Fruit fly (Drosophila melanogaster) whole organism, embryonic: ENCODE measurements around the gene rno.
A peak's percentile ranks its signal among the peaks of the same experiment; 100 is the strongest.

Experiments used
- CG10209 ChIP-seq: fragments of 200-800 bp; sonication (Bioruptor generic); optimal IDR thresholded peaks from 3 replicates; lab custom pipeline; 2017; ENCODE audit warnings: missing biosample characterization, mild to moderate bottlenecking, missing genetic modification characterization, missing genetic modification reagents
- CG10274 ChIP-seq: fragments of 200-800 bp; sonication (Bioruptor generic); optimal IDR thresholded peaks from 3 replicates; lab custom pipeline; 2017; ENCODE audit warnings: missing biosample characterization, mild to moderate bottlenecking, missing genetic modification characterization
- CG10321 ChIP-seq: fragments of 200-800 bp; sonication (Bioruptor generic); IDR thresholded peaks from 2 replicates; pipeline ENCODE4 v1.3.6; 2022; ENCODE audit warnings: missing biosample characterization, missing genetic modification characterization
- CG11504 ChIP-seq: fragments of 200-800 bp; sonication (Bioruptor generic); optimal IDR thresholded peaks from 3 replicates; lab custom pipeline; 2019; ENCODE audit warnings: missing biosample characterization, mild to moderate bottlenecking, missing genetic modification characterization, moderate library complexity
- CG11560 ChIP-seq: fragments of 200-800 bp; sonication (Bioruptor generic); IDR thresholded peaks from 3 replicates; pipeline ENCODE4 v1.3.6; 2022; ENCODE audit warnings: missing biosample characterization, missing genetic modification characterization
- CG12104 ChIP-seq: fragments of 200-800 bp; sonication (Bioruptor generic); optimal IDR thresholded peaks from 3 replicates; lab custom pipeline; 2016; ENCODE audit warnings: missing biosample characterization, missing genetic modification characterization
- CG13894 ChIP-seq: fragments of 200-800 bp; sonication (Bioruptor generic); optimal IDR thresholded peaks from 3 replicates; lab custom pipeline; 2018; ENCODE audit warnings: missing biosample characterization, mild to moderate bottlenecking, missing genetic modification characterization, moderate library complexity
- CG15269 ChIP-seq: fragments of 200-800 bp; sonication (Bioruptor generic); optimal IDR thresholded peaks from 2 replicates; lab custom pipeline; 2018; ENCODE audit warnings: missing biosample characterization, mild to moderate bottlenecking, missing genetic modification characterization, moderate library complexity
- CG1529 ChIP-seq: fragments of 200-800 bp; sonication (Bioruptor generic); optimal IDR thresholded peaks from 3 replicates; lab custom pipeline; 2018; ENCODE audit warnings: missing biosample characterization, missing genetic modification characterization
- CG15601 ChIP-seq: fragments of 200-800 bp; sonication (Bioruptor generic); optimal IDR thresholded peaks from 3 replicates; lab custom pipeline; 2019; ENCODE audit warnings: missing biosample characterization, mild to moderate bottlenecking, missing genetic modification characterization, moderate library complexity
- CG17359 ChIP-seq: fragments of 200-800 bp; sonication (Bioruptor generic); optimal IDR thresholded peaks from 3 replicates; lab custom pipeline; 2018; ENCODE audit warnings: missing biosample characterization, mild to moderate bottlenecking, missing genetic modification characterization, moderate library complexity
- CG18764 ChIP-seq: fragments of 200-800 bp; sonication (Bioruptor generic); optimal IDR thresholded peaks from 3 replicates; lab custom pipeline; 2016; ENCODE audit warnings: missing biosample characterization, missing genetic modification characterization
- CG31365 ChIP-seq: fragments of 200-800 bp; sonication (Bioruptor generic); optimal IDR thresholded peaks from 2 replicates; lab custom pipeline; 2018; ENCODE audit warnings: missing biosample characterization, mild to moderate bottlenecking, missing genetic modification characterization
- CG3847 ChIP-seq: fragments of 200-800 bp; sonication (Bioruptor generic); IDR thresholded peaks from 2 replicates; pipeline ENCODE4 v1.3.6; 2022; ENCODE audit warnings: missing biosample characterization, missing genetic modification characterization
- CG3995 ChIP-seq: fragments of 200-800 bp; sonication (Bioruptor generic); optimal IDR thresholded peaks from 3 replicates; lab custom pipeline; 2016; ENCODE audit warnings: missing biosample characterization, missing genetic modification characterization
- CG42726 ChIP-seq: fragments of 200-800 bp; sonication (Bioruptor generic); IDR thresholded peaks from 2 replicates; pipeline ENCODE4 v1.3.6; 2022; ENCODE audit warnings: missing biosample characterization, missing genetic modification characterization; ENCODE audit not compliant: partially characterized antibody
- CG6254 ChIP-seq: fragments of 200-800 bp; sonication (Bioruptor generic); optimal IDR thresholded peaks from 3 replicates; lab custom pipeline; 2017; ENCODE audit warnings: mild to moderate bottlenecking, missing biosample characterization, missing genetic modification reagents, missing genetic modification characterization
- CG6272 ChIP-seq: fragments of 200-800 bp; sonication (Bioruptor generic); IDR thresholded peaks from 2 replicates; pipeline ENCODE4 v1.3.6; 2022; ENCODE audit warnings: missing biosample characterization, missing genetic modification characterization
- CG7928 ChIP-seq: fragments of 200-800 bp; sonication (Bioruptor generic); optimal IDR thresholded peaks from 2 replicates; lab custom pipeline; 2017; ENCODE audit warnings: missing biosample characterization, mild to moderate bottlenecking, missing genetic modification characterization
- CG7963 ChIP-seq: fragments of 200-800 bp; sonication (Bioruptor generic); IDR thresholded peaks from 3 replicates; pipeline ENCODE4 v1.3.6; 2022; ENCODE audit warnings: missing biosample characterization, missing genetic modification characterization; ENCODE audit not compliant: partially characterized antibody
- CG8359 ChIP-seq: fragments of 200-800 bp; sonication (Bioruptor generic); optimal IDR thresholded peaks from 2 replicates; lab custom pipeline; 2017; ENCODE audit warnings: missing biosample characterization, mild to moderate bottlenecking, missing genetic modification characterization, borderline replicate concordance
- CG8924 ChIP-seq: fragments of 200-800 bp; optimal IDR thresholded peaks from 3 replicates; lab custom pipeline; 2019; ENCODE audit warnings: missing biosample characterization, mild to moderate bottlenecking, missing genetic modification characterization, moderate library complexity
- HLHmδ ChIP-seq: fragments of 200-800 bp; sonication (Bioruptor generic); optimal IDR thresholded peaks from 2 replicates; lab custom pipeline; 2018; ENCODE audit warnings: missing biosample characterization, mild to moderate bottlenecking, missing genetic modification characterization, moderate library complexity
- Hr3 ChIP-seq: fragments of 200-800 bp; sonication (Bioruptor generic); optimal IDR thresholded peaks from 3 replicates; lab custom pipeline; 2016; ENCODE audit warnings: missing biosample characterization, missing genetic modification characterization
- Oli ChIP-seq: fragments of 200-800 bp; sonication (Bioruptor generic); optimal IDR thresholded peaks from 2 replicates; lab custom pipeline; 2018; ENCODE audit warnings: missing biosample characterization, mild to moderate bottlenecking, missing genetic modification characterization, moderate library complexity
- Poxn ChIP-seq: fragments of 200-800 bp; sonication (Bioruptor generic); IDR thresholded peaks from 2 replicates; pipeline ENCODE4 v1.3.6; 2022; ENCODE audit warnings: missing biosample characterization, missing genetic modification characterization
- Spps ChIP-seq: fragments of 200-800 bp; sonication (Bioruptor generic); optimal IDR thresholded peaks from 2 replicates; lab custom pipeline; 2018; ENCODE audit warnings: missing biosample characterization, mild to moderate bottlenecking, missing genetic modification characterization
- bab2 ChIP-seq: fragments of 200-800 bp; sonication (Bioruptor generic); optimal IDR thresholded peaks from 2 replicates; lab custom pipeline; 2016; ENCODE audit warnings: missing biosample characterization, missing genetic modification characterization
- bbx ChIP-seq: fragments of 200-800 bp; sonication (Bioruptor generic); IDR thresholded peaks from 2 replicates; pipeline ENCODE4 v1.3.6; 2022; ENCODE audit warnings: missing biosample characterization, missing genetic modification characterization; ENCODE audit not compliant: partially characterized antibody
- bsh ChIP-seq, 2 experiments: fragments of 200-800 bp; sonication (Bioruptor generic); optimal IDR thresholded peaks; 2 replicates each; lab custom pipeline; 2017 to 2018; ENCODE audit warnings: mild to moderate bottlenecking in 2 of 2, missing biosample characterization in 2 of 2, missing genetic modification characterization in 2 of 2, moderate library complexity in 1 of 2
- cas ChIP-seq: fragments of 200-800 bp; sonication (Bioruptor generic); IDR thresholded peaks from 2 replicates; pipeline ENCODE4 v1.3.6; 2022; ENCODE audit warnings: missing biosample characterization, missing genetic modification characterization
- cato ChIP-seq: fragments of 200-800 bp; sonication (Bioruptor generic); optimal IDR thresholded peaks from 2 replicates; lab custom pipeline; 2016; ENCODE audit warnings: missing biosample characterization, missing genetic modification characterization, borderline replicate concordance
- cg ChIP-seq: fragments of 200-800 bp; sonication (Bioruptor generic); optimal IDR thresholded peaks from 3 replicates; lab custom pipeline; 2019; ENCODE audit warnings: missing biosample characterization, mild to moderate bottlenecking, missing genetic modification characterization, moderate library complexity
- crol ChIP-seq: fragments of 200-800 bp; sonication (Bioruptor generic); IDR thresholded peaks from 2 replicates; pipeline ENCODE4 v1.3.6; 2022; ENCODE audit warnings: missing biosample characterization, missing genetic modification characterization
- dati ChIP-seq: fragments of 200-800 bp; sonication (Bioruptor generic); IDR thresholded peaks from 2 replicates; pipeline ENCODE4 v1.3.6; 2022; ENCODE audit warnings: missing biosample characterization, missing genetic modification characterization
- dm ChIP-seq: fragments of 200-800 bp; sonication (Bioruptor generic); optimal IDR thresholded peaks from 3 replicates; lab custom pipeline; 2016; ENCODE audit warnings: missing biosample characterization, missing genetic modification characterization
- dpn ChIP-seq, 2 experiments: fragments of 200-800 bp; sonication (Bioruptor generic); optimal IDR thresholded peaks; 3 replicates each; lab custom pipeline; 2016; ENCODE audit warnings: missing biosample characterization in 2 of 2, missing genetic modification characterization in 2 of 2
- dysf ChIP-seq: fragments of 200-800 bp; sonication (Bioruptor generic); IDR thresholded peaks from 3 replicates; pipeline ENCODE4 v1.3.6; 2022; ENCODE audit warnings: missing biosample characterization, missing genetic modification characterization
- gem ChIP-seq: fragments of 200-800 bp; sonication (Bioruptor generic); optimal IDR thresholded peaks from 2 replicates; lab custom pipeline; 2019; ENCODE audit warnings: missing biosample characterization, mild to moderate bottlenecking, missing genetic modification characterization, moderate library complexity
- hth ChIP-seq: fragments of >200 bp; optimal IDR thresholded peaks from 2 replicates; lab custom pipeline; 2017; ENCODE audit warnings: inconsistent platforms
- ind ChIP-seq: fragments of 200-800 bp; sonication (Bioruptor generic); optimal IDR thresholded peaks from 3 replicates; lab custom pipeline; 2016; ENCODE audit warnings: missing biosample characterization, missing genetic modification characterization
- lmd ChIP-seq: fragments of 200-800 bp; sonication (Bioruptor generic); IDR thresholded peaks from 2 replicates; pipeline ENCODE4 v1.3.6; 2022; ENCODE audit warnings: missing biosample characterization, missing genetic modification characterization
- nerfin-1 ChIP-seq: fragments of 200-800 bp; sonication (Bioruptor generic); optimal IDR thresholded peaks from 3 replicates; lab custom pipeline; 2019; ENCODE audit warnings: missing biosample characterization, mild to moderate bottlenecking, missing genetic modification characterization, moderate library complexity
- onecut ChIP-seq: fragments of 200-800 bp; sonication (Bioruptor generic); IDR thresholded peaks from 2 replicates; pipeline ENCODE4 v1.3.6; 2022; ENCODE audit warnings: missing biosample characterization, missing genetic modification characterization
- p53 ChIP-seq: fragments of 200-800 bp; sonication (Bioruptor generic); optimal IDR thresholded peaks from 2 replicates; lab custom pipeline; 2016; ENCODE audit warnings: missing biosample characterization, missing genetic modification characterization
- trem ChIP-seq: fragments of 200-800 bp; optimal IDR thresholded peaks from 3 replicates; lab custom pipeline; 2019; ENCODE audit warnings: missing biosample characterization, mild to moderate bottlenecking, missing genetic modification characterization, moderate library complexity
- twi ChIP-seq: fragments of 200-800 bp; optimal IDR thresholded peaks from 2 replicates; lab custom pipeline; 2019; ENCODE audit warnings: missing biosample characterization, mild to moderate bottlenecking, missing genetic modification characterization, moderate library complexity
- vnd ChIP-seq: fragments of 200-800 bp; sonication (Bioruptor generic); IDR thresholded peaks from 3 replicates; pipeline ENCODE4 v1.3.6; 2022; ENCODE audit warnings: missing biosample characterization, missing genetic modification characterization; ENCODE audit not compliant: partially characterized antibody

Gene rno

DNA sequence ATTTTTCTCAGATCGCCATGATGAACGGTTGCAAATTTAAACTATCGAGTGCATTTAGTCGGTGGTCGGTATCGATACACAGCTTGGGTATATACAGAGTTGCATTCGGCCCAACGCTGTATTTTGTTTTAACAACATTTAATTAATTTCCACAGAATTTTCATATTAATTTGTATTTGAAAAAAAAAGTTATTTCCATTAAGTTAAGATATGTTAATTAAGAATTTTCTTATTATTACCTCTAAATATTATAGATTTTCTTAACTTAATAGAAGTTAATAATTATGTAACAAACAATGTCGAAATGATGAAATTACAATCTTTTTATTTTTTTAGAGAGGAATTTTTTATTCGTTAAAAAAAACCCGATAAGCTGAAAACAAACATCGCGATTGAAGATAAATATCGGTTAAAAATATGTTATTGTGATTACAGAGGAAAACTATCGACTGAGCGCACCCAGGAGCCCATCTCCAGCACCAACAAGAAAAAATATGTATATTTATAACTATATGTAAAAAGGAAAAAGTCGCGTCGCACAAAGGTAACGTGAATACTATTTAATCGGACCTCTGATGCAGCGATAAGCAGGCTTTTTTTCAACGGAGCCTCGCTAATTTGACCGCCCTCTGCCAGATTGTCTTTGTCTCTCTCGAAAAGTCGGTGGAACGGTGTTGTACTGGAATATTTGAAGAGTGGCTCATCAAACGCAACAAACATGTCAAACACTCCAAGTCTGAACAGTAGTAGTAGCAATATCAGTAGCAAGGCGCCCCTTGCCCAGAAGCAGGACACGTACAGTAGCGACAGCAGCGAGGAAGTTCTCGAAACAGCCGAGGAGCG is at the start of gene rno, which contains the start of gene mri (continued):
- peak; percentile 15 for TF ChIP-seq Spps (tag; lab: Kevin White, UChicago)
- no peak for TF ChIP-seq CG10274 (GFP tag; lab: Kevin White, UChicago)
- peak; percentile 62 for TF ChIP-seq twi (tag; lab: Kevin White, UChicago)
- TF ChIP-seq CG31365: no peak
- TF ChIP-seq CG1529 (GFP tag; lab: Kevin White, UChicago): no peak
- no peak for TF ChIP-seq HLHmδ (GFP tag; lab: Kevin White, UChicago)
- TF ChIP-seq lmd (GFP tag; lab: Robert Waterston, UW): peak; percentile 62
- peak; percentile 79 for TF ChIP-seq CG15269 (tag; lab: Kevin White, UChicago)
- peak; percentile 81 for TF ChIP-seq dysf
- TF ChIP-seq CG8924 (tag; lab: Kevin White, UChicago): peak; percentile 85
- peak; percentile 75 for TF ChIP-seq trem (tag; lab: Kevin White, UChicago)
- TF ChIP-seq CG12104: peak; percentile 67
- peak; percentile 28 for TF ChIP-seq onecut (GFP tag; lab: Robert Waterston, UW)
- TF ChIP-seq CG6254: no peak
- peak; percentile 40 for TF ChIP-seq CG10209
- TF ChIP-seq CG8359: no peak
- TF ChIP-seq CG13894 (tag; lab: Kevin White, UChicago): peak; percentile 77
- TF ChIP-seq cg (GFP tag; lab: Kevin White, UChicago): no peak
- peak; percentile 80 for TF ChIP-seq Hr3 (GFP tag; lab: Kevin White, UChicago)
- peak; percentile 67 for TF ChIP-seq CG6272 (GFP tag; lab: Robert Waterston, UW)
- TF ChIP-seq dm (GFP tag; lab: Kevin White, UChicago): no peak
- peak; percentile 22 for TF ChIP-seq cato (GFP tag; lab: Kevin White, UChicago)
- TF ChIP-seq CG3995: peak; percentile 83
- TF ChIP-seq Poxn (GFP tag; lab: Robert Waterston, UW): no peak
- no peak for TF ChIP-seq hth (lab: Kevin White, UChicago)
- peak; percentile 51 for TF ChIP-seq bab2 (GFP tag; lab: Kevin White, UChicago)
- TF ChIP-seq crol (GFP tag; lab: Robert Waterston, UW): no peak
- TF ChIP-seq dati (GFP tag; lab: Robert Waterston, UW): peak; percentile 46; the same call in 1 of the 2 replicates
- TF ChIP-seq cas: no peak
- peak; percentile 6 to 75 for TF ChIP-seq dpn (GFP tag; optimal IDR thresholded peaks at IDR 0.05; lab: Kevin White, UChicago)
- peak; percentile 50 for TF ChIP-seq CG18764 (GFP tag; lab: Kevin White, UChicago)
- TF ChIP-seq CG42726 (GFP tag; lab: Robert Waterston, UW): peak; percentile 91
- TF ChIP-seq CG17359 (tag; lab: Kevin White, UChicago): peak; percentile 72
- no peak for TF ChIP-seq CG7928
- TF ChIP-seq gem (tag; lab: Kevin White, UChicago): peak; percentile 90
- no peak for TF ChIP-seq p53
- peak; percentile 71 for TF ChIP-seq CG15601
- TF ChIP-seq vnd (GFP tag; lab: Robert Waterston, UW): peak; percentile 94
- peak; percentile 66; the same call in 1 of the 2 replicates for TF ChIP-seq CG3847 (GFP tag; lab: Robert Waterston, UW)
- TF ChIP-seq bbx: peak; percentile 95
- TF ChIP-seq nerfin-1 (tag; lab: Kevin White, UChicago): peak; percentile 36
- TF ChIP-seq CG7963 (GFP tag; lab: Robert Waterston, UW): peak; percentile 86
- peak; percentile 46 for TF ChIP-seq CG11504 (tag; lab: Kevin White, UChicago)
- TF ChIP-seq CG10321 (GFP tag; lab: Robert Waterston, UW): peak; percentile 17; the same call in 1 of the 2 replicates
- TF ChIP-seq bsh (GFP tag; optimal IDR thresholded peaks at IDR 0.05; lab: Kevin White, UChicago): peak in 1 of 2 experiments; percentile 71
- TF ChIP-seq ind: peak; percentile 74
- TF ChIP-seq CG11560: peak; percentile 97
- TF ChIP-seq Oli (tag; lab: Kevin White, UChicago): peak; percentile 56
